Worm (Caenorhabditis elegans): ENCODE data around the gene kel-1.

DNA sequence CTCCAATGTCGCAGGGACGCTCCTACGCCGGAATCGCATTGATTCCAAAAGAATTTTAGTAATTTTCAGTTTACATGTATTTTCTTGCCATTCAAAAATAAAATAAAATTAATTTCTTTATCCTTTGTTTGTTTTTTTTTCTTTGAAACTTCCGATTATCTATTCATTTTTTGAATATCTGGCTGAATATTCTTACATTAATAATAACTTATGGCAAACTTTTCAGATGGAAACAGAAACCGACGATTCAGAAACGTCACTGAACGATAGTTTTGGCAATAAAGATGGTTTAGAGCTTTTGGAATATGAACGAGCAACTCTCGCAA, 7.2 kb downstream of the kel-1 start, which contains the start of gene xpf-1:
- TF ChIP-seq nhr-77 (tag; optimal IDR thresholded peaks at IDR 0.05) = no peak
- no peak for TF ChIP-seq mdl-1 (tag; optimal IDR thresholded peaks at IDR 0.05)
